Worm (Caenorhabditis elegans) whole organism, L1 larva: ENCODE data around the gene K02E2.7.

Experiments used
- C34B4.2 ChIP-seq: sonication (generic microtip); optimal IDR thresholded peaks from 2 replicates; lab custom pipeline; 2017; ENCODE audit warnings: mild to moderate bottlenecking, missing genetic modification characterization, missing compliant biosample characterization
- Y116A8C.19 ChIP-seq: sonication (generic microtip); optimal IDR thresholded peaks from 2 replicates; lab custom pipeline; 2016; ENCODE audit warnings: missing compliant biosample characterization, missing genetic modification characterization, borderline replicate concordance
- blmp-1 ChIP-seq: fragments of 150-350 bp; optimal IDR thresholded peaks from 2 replicates; lab custom pipeline; 2014; ENCODE audit warnings: missing biosample characterization, missing genetic modification characterization
- ceh-63 ChIP-seq: fragments of 200-800 bp; sonication (Bioruptor generic); optimal IDR thresholded peaks from 2 replicates; lab custom pipeline; 2018; ENCODE audit warnings: mild to moderate bottlenecking, missing genetic modification characterization, missing compliant biosample characterization
- ceh-82 ChIP-seq, 3 experiments: fragments of 150-350 bp in 1 of 3; sonication (generic microtip) in 2 of 3; optimal IDR thresholded peaks; 2 replicates each; lab custom pipeline; 2014 to 2017; ENCODE audit warnings: missing biosample characterization in 3 of 3, missing genetic modification characterization in 3 of 3
- ceh-88 ChIP-seq: fragments of 200-800 bp; sonication (Bioruptor generic); IDR thresholded peaks from 2 replicates; pipeline ENCODE4 v1.3.6; 2022; ENCODE audit warnings: missing genetic modification characterization, missing compliant biosample characterization
- ces-1 ChIP-seq: fragments of 150-350 bp; optimal IDR thresholded peaks from 2 replicates; lab custom pipeline; 2014; ENCODE audit warnings: missing biosample characterization, missing genetic modification reagents, missing genetic modification characterization
- dpl-1 ChIP-seq, 3 experiments: fragments of 150-350 bp in 2 of 3; sonication (generic microtip) in 1 of 3; optimal IDR thresholded peaks; 2 replicates each; lab custom pipeline; 2014 to 2017; ENCODE audit warnings: missing biosample characterization in 3 of 3, missing genetic modification characterization in 3 of 3, missing genetic modification reagents in 3 of 3
- dsc-1 ChIP-seq: sonication (generic microtip); optimal IDR thresholded peaks from 2 replicates; lab custom pipeline; 2016; ENCODE audit warnings: mild to moderate bottlenecking, missing genetic modification characterization, missing compliant biosample characterization
- efl-1 ChIP-seq, 4 experiments: fragments of 150-350 bp; optimal IDR thresholded peaks in 3 of 4; peaks in 1 of 4; 1 replicate in 1 of 4; 2 replicates in 3 of 4; lab custom pipeline; 2014; ENCODE audit warnings: missing biosample characterization in 2 of 4, missing genetic modification characterization in 2 of 4, missing genetic modification reagents in 2 of 4
- ets-5 ChIP-seq: fragments of 200-800 bp; sonication (Bioruptor generic); IDR thresholded peaks from 2 replicates; pipeline ENCODE4 v1.3.6; 2022; ENCODE audit warnings: missing genetic modification characterization, missing compliant biosample characterization
- fkh-10 ChIP-seq: sonication (generic microtip); optimal IDR thresholded peaks from 2 replicates; lab custom pipeline; 2017; ENCODE audit warnings: missing biosample characterization, missing genetic modification reagents, missing genetic modification characterization
- fkh-8 ChIP-seq: sonication (generic microtip); optimal IDR thresholded peaks from 2 replicates; lab custom pipeline; 2016; ENCODE audit warnings: mild to moderate bottlenecking, missing genetic modification characterization, missing compliant biosample characterization
- fos-1 ChIP-seq: fragments of 150-350 bp; optimal IDR thresholded peaks from 2 replicates; lab custom pipeline; 2014; ENCODE audit warnings: missing biosample characterization, missing genetic modification characterization
- hlh-4 ChIP-seq: sonication (generic microtip); optimal IDR thresholded peaks from 2 replicates; lab custom pipeline; 2016; ENCODE audit warnings: mild to moderate bottlenecking, missing genetic modification characterization, missing compliant biosample characterization
- hpl-2 ChIP-seq: fragments of 150-350 bp; optimal IDR thresholded peaks from 2 replicates; lab custom pipeline; 2014; ENCODE audit warnings: missing biosample characterization, missing genetic modification reagents, missing genetic modification characterization
- irx-1 ChIP-seq: sonication (generic microtip); optimal IDR thresholded peaks from 2 replicates; lab custom pipeline; 2016; ENCODE audit warnings: missing genetic modification characterization, missing compliant biosample characterization
- isw-1 ChIP-seq: fragments of 200-800 bp; sonication (Bioruptor generic); IDR thresholded peaks from 2 replicates; pipeline ENCODE4 v1.3.6; 2022; ENCODE audit warnings: missing genetic modification characterization, missing compliant biosample characterization
- jun-1 ChIP-seq: fragments of 150-350 bp; optimal IDR thresholded peaks from 2 replicates; lab custom pipeline; 2014; ENCODE audit warnings: missing biosample characterization, missing genetic modification reagents, missing genetic modification characterization
- lin-35 ChIP-seq, 2 experiments: fragments of 150-350 bp; optimal IDR thresholded peaks; 2 replicates each; lab custom pipeline; 2014; ENCODE audit warnings: missing biosample characterization in 2 of 2, missing genetic modification characterization in 2 of 2, missing genetic modification reagents in 2 of 2
- lin-39 ChIP-seq: fragments of 150-350 bp; optimal IDR thresholded peaks from 2 replicates; lab custom pipeline; 2014; ENCODE audit warnings: missing biosample characterization, missing genetic modification reagents, missing genetic modification characterization
- lir-3 ChIP-seq: sonication (generic microtip); optimal IDR thresholded peaks from 2 replicates; lab custom pipeline; 2016; ENCODE audit warnings: mild to moderate bottlenecking, missing genetic modification characterization, moderate library complexity, missing compliant biosample characterization; ENCODE audit not compliant: poor library complexity
- lsy-2 ChIP-seq, 2 experiments: fragments of 150-350 bp; optimal IDR thresholded peaks; 2 replicates each; lab custom pipeline; 2014; ENCODE audit warnings: missing biosample characterization in 2 of 2, missing genetic modification characterization in 2 of 2
- mab-9 ChIP-seq: fragments of 200-800 bp; sonication (Bioruptor generic); IDR thresholded peaks from 2 replicates; pipeline ENCODE4 v1.3.6; 2022; ENCODE audit warnings: missing genetic modification reagents, missing genetic modification characterization, missing compliant biosample characterization
- mdl-1 ChIP-seq, 2 experiments: fragments of 150-350 bp; optimal IDR thresholded peaks; 2 replicates each; lab custom pipeline; 2014 to 2017; ENCODE audit warnings: missing biosample characterization in 2 of 2, missing genetic modification characterization in 2 of 2, inconsistent platforms in 1 of 2
- mef-2 ChIP-seq: fragments of 150-350 bp; optimal IDR thresholded peaks from 2 replicates; lab custom pipeline; 2014; ENCODE audit warnings: missing biosample characterization, missing genetic modification characterization
- mep-1 ChIP-seq: fragments of 150-350 bp; optimal IDR thresholded peaks from 2 replicates; lab custom pipeline; 2014; ENCODE audit warnings: missing biosample characterization, missing genetic modification characterization
- nhr-12 ChIP-seq: sonication (generic microtip); optimal IDR thresholded peaks from 2 replicates; lab custom pipeline; 2017; ENCODE audit warnings: missing biosample characterization, missing genetic modification characterization
- nhr-20 ChIP-seq: sonication (generic microtip); optimal IDR thresholded peaks from 2 replicates; lab custom pipeline; 2016; ENCODE audit warnings: mild to moderate bottlenecking, missing genetic modification characterization, missing compliant biosample characterization
- nhr-28 ChIP-seq: fragments of 150-350 bp; optimal IDR thresholded peaks from 2 replicates; lab custom pipeline; 2014; ENCODE audit warnings: missing biosample characterization, missing genetic modification characterization
- nhr-71 ChIP-seq: sonication (generic microtip); optimal IDR thresholded peaks from 2 replicates; lab custom pipeline; 2016; ENCODE audit warnings: mild to moderate bottlenecking, missing genetic modification characterization, moderate library complexity, missing compliant biosample characterization
- nhr-85 ChIP-seq: sonication (generic microtip); peaks from one replicate; lab custom pipeline; 2016; ENCODE audit warnings: missing genetic modification characterization, inconsistent platforms, missing compliant biosample characterization
- pqm-1 ChIP-seq: sonication (generic microtip); optimal IDR thresholded peaks from 3 replicates; lab custom pipeline; 2017; ENCODE audit warnings: missing biosample characterization, missing genetic modification characterization
- skn-1 ChIP-seq: fragments of 150-350 bp; optimal IDR thresholded peaks from 2 replicates; lab custom pipeline; 2014; ENCODE audit warnings: missing biosample characterization, missing genetic modification characterization
- snpc-4 ChIP-seq: fragments of 150-350 bp; optimal IDR thresholded peaks from 2 replicates; lab custom pipeline; 2014; ENCODE audit warnings: missing biosample characterization, missing genetic modification characterization
- snu-23 ChIP-seq: sonication (generic microtip); optimal IDR thresholded peaks from 2 replicates; lab custom pipeline; 2016; ENCODE audit warnings: missing genetic modification characterization, missing compliant biosample characterization
- sup-37 ChIP-seq: fragments of 200-800 bp; sonication (Bioruptor generic); optimal IDR thresholded peaks from 2 replicates; lab custom pipeline; 2018; ENCODE audit warnings: mild to moderate bottlenecking, missing genetic modification characterization, missing compliant biosample characterization
- swsn-7 ChIP-seq: sonication (generic microtip); optimal IDR thresholded peaks from 2 replicates; lab custom pipeline; 2016; ENCODE audit warnings: missing genetic modification characterization, missing compliant biosample characterization
- tbx-2 ChIP-seq: sonication (generic microtip); optimal IDR thresholded peaks from 2 replicates; lab custom pipeline; 2016; ENCODE audit warnings: missing genetic modification characterization, missing compliant biosample characterization
- unc-62 ChIP-seq: fragments of 150-350 bp; optimal IDR thresholded peaks from 2 replicates; lab custom pipeline; 2014; ENCODE audit warnings: missing biosample characterization, missing genetic modification reagents, missing genetic modification characterization
- unc-86 ChIP-seq: sonication (generic microtip); optimal IDR thresholded peaks from 2 replicates; lab custom pipeline; 2016; ENCODE audit warnings: missing genetic modification characterization, missing compliant biosample characterization
- xbp-1 ChIP-seq: sonication (generic microtip); optimal IDR thresholded peaks from 2 replicates; lab custom pipeline; 2016; ENCODE audit warnings: missing genetic modification characterization, missing compliant biosample characterization

Gene K02E2.7

ce11 chrV:20402842-20403241 lies 16.0 kb upstream of the K02E2.7 start (continued):
- TF ChIP-seq jun-1 (tag; lab: Kevin White, UChicago) = no peak
- TF ChIP-seq blmp-1 (tag; lab: Kevin White, UChicago) = no peak
- TF ChIP-seq mdl-1 (tag; optimal IDR thresholded peaks at IDR 0.05; lab: Kevin White, UChicago) = no peak
- no peak for TF ChIP-seq lir-3 (tag; lab: Kevin White, UChicago)
- no peak for TF ChIP-seq mef-2 (tag; lab: Kevin White, UChicago)
- no peak for TF ChIP-seq Y116A8C.19
- no peak for TF ChIP-seq ces-1
- TF ChIP-seq, all 84 proteins: peak for 12

DNA sequence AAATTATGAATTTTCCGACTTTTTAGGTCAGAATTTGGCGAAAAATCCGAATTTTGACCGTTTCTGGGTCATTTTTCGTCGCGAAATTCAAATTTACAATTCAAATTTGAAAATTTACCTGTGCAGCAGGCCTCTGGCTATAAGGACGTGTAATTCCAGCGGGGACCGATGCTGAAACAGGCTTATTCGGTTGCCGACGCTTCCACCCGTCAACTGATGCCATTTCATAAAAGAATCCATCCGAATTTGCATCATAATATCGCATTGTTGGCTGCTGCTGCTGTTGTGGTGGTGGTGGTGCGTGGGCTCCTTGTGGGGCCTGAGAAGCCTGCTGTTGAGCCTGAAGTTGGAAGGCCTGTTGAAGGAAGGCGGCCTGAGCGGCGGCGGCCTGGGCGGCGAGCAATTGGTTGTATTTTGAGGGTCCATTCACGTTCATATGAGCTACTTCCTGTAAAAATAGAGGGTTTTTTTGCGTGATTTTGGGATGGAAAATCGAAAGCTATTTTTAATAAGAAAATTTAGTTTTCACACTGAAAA lies 12.8 kb upstream of the K02E2.7 start:
- TF ChIP-seq sup-37 (GFP tag; lab: Kevin White, UChicago) (no peak), isw-1 (GFP tag; lab: Robert Waterston, UW) (no peak)

ce11 chrV:20393773-20394172 lies 6.9 kb upstream of the K02E2.7 start, which contains the start of gene cnc-7:
Gene cnc-7, plus strand, starts transcription at chrV:20394073.
- TF ChIP-seq nhr-12 (tag; lab: Kevin White, UChicago) = no peak
- no peak for TF ChIP-seq mep-1 (tag; lab: Kevin White, UChicago)
- no peak for TF ChIP-seq hlh-4 (tag; lab: Kevin White, UChicago)
- TF ChIP-seq hpl-2 (GFP tag; lab: Kevin White, UChicago) = no peak
- no peak for TF ChIP-seq isw-1 (GFP tag; lab: Robert Waterston, UW)
- TF ChIP-seq lir-3 (tag; lab: Kevin White, UChicago) = no peak
- no peak for TF ChIP-seq mab-9 (GFP tag; lab: Robert Waterston, UW)

DNA sequence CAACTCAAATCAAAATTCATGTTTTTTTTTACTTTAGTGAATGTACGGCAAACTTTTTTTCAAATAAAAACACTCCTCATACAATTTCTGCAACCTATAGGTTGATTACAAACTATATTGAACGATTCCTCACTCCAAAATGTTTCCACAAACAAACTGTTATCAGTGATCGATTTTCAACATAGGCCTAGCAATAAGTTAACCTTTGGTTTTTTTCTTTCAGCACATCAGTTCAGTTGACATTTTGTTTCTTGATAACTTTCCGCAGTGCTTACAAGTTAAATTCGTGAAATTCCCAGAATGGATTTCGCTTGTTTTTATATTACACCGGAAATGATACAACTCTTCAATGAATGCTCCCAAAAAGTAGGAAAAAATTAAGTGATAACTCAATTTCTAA lies 573 bp upstream of the K02E2.7 start, which contains the start of gene F53H2.1:
TSS of gene F53H2.1 (plus strand) at position 301 of the 400 bp plus-strand sequence.
- TF ChIP-seq nhr-85 (tag; lab: Kevin White, UChicago) (peak; percentile 50), C34B4.2 (tag; lab: Kevin White, UChicago) (no peak), pqm-1 (tag; lab: Kevin White, UChicago) (no peak)

- TF ChIP-seq lsy-2 (tag; optimal IDR thresholded peaks at IDR 0.05; lab: Kevin White, UChicago) = peak; percentile 23 to 44
- TF ChIP-seq efl-1 (optimal IDR thresholded peaks at IDR 0.05; lab: Kevin White, UChicago) = peak; percentile 40 to 78
- peak in 1 of 2 experiments; percentile 19 for TF ChIP-seq efl-1 (GFP tag; optimal IDR thresholded peaks at IDR 0.05 in 1 of 2; lab: Kevin White, UChicago)
- no peak for TF ChIP-seq jun-1 (tag; lab: Kevin White, UChicago)
- TF ChIP-seq nhr-71 (tag; lab: Kevin White, UChicago) = peak; percentile 62
- no peak for TF ChIP-seq C34B4.2 (tag; lab: Kevin White, UChicago)
- peak in 2 of 3 experiments; percentile 51 to 52 for TF ChIP-seq ceh-82 (tag; optimal IDR thresholded peaks at IDR 0.05; lab: Kevin White, UChicago)
- TF ChIP-seq fkh-8 (tag; lab: Kevin White, UChicago) = peak; percentile 9
- TF ChIP-seq ceh-88 (GFP tag; lab: Robert Waterston, UW) = no peak
- TF ChIP-seq nhr-20 (tag; lab: Kevin White, UChicago) = peak; percentile 50
- TF ChIP-seq blmp-1 (tag; lab: Kevin White, UChicago) = peak; percentile 51
- peak; percentile 57 for TF ChIP-seq skn-1 (tag; lab: Kevin White, UChicago)
- peak; percentile 38 for TF ChIP-seq xbp-1 (tag; lab: Kevin White, UChicago)
- TF ChIP-seq unc-62 (GFP tag; lab: Kevin White, UChicago) = no peak
- no peak for TF ChIP-seq fkh-10 (GFP tag; lab: Kevin White, UChicago)
- no peak for TF ChIP-seq ets-5 (GFP tag; lab: Robert Waterston, UW)
- peak; percentile 71 for TF ChIP-seq snu-23 (GFP tag; lab: Kevin White, UChicago)
- no peak for TF ChIP-seq ceh-63 (GFP tag; lab: Kevin White, UChicago)
- TF ChIP-seq lin-35 (GFP tag; optimal IDR thresholded peaks at IDR 0.05; lab: Kevin White, UChicago) = peak; percentile 23 to 60
- TF ChIP-seq swsn-7 (tag; lab: Kevin White, UChicago) = peak; percentile 53
- TF ChIP-seq lin-39 = no peak
- TF ChIP-seq mdl-1 (tag; optimal IDR thresholded peaks at IDR 0.05; lab: Kevin White, UChicago) = peak in 1 of 2 experiments; percentile 59
- peak in 2 of 3 experiments; percentile 4 to 21 for TF ChIP-seq dpl-1 (GFP tag; optimal IDR thresholded peaks at IDR 0.05; lab: Kevin White, UChicago)
- TF ChIP-seq mep-1 (tag; lab: Kevin White, UChicago) = peak; percentile 41
- peak; percentile 14 for TF ChIP-seq unc-86 (tag; lab: Kevin White, UChicago)
- TF ChIP-seq irx-1 (tag; lab: Kevin White, UChicago) = peak; percentile 7
- peak; percentile 36 for TF ChIP-seq tbx-2 (tag; lab: Kevin White, UChicago)
- TF ChIP-seq snpc-4 (tag; lab: Kevin White, UChicago) = peak; percentile 19
- TF ChIP-seq nhr-28 (tag; lab: Kevin White, UChicago) = no peak
- peak; percentile 38 for TF ChIP-seq fos-1 (tag; lab: Kevin White, UChicago)
- TF ChIP-seq dsc-1 (tag; lab: Kevin White, UChicago) = peak; percentile 28
Observed at ce11 chrV:20383065-20383609, 3.7 kb downstream of the K02E2.7 start, which contains the start of gene K02E2.11. Gene K02E2.11, plus strand, starts transcription at chrV:20383315.
